Worm (Caenorhabditis elegans): ENCODE results near the gene T14B4.9.

DNA sequence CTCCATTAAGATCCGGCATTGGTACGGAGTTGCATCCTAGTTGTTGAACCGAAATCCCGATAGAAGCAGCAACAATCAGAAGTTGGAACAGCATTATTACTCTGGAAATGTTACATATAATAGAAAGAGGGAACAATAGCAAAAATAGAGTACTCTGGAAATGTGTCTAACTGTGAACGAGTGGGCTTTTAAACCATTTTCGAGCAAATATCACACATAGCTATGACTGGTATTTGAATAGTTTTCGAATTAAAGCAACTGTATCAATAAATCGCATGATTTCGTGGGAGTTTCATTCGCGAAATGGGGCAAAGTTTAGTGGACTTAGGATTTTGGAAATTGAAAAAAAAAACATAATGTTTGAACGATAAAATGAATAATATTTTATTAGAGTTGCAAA lies 15.8 kb upstream of the T14B4.9 start, which contains the start of gene F41G3.10:
- TF ChIP-seq fos-1 (tag; optimal IDR thresholded peaks at IDR 0.05), result no peak
- no peak for TF ChIP-seq egl-27 (tag; optimal IDR thresholded peaks at IDR 0.05)
- no peak for TF ChIP-seq snpc-4 (tag; optimal IDR thresholded peaks at IDR 0.05)
- TF ChIP-seq ZK546.5 (tag; optimal IDR thresholded peaks at IDR 0.05), result no peak
- TF ChIP-seq ceh-82 (tag; optimal IDR thresholded peaks at IDR 0.05), result no peak
- no peak for TF ChIP-seq lin-13 (GFP tag; optimal IDR thresholded peaks at IDR 0.05)

Data from whole organism, L2 larva.